Worm (Caenorhabditis elegans) whole organism, young adult: ENCODE results near the gene srbc-84.

Experiments
- B0035.1 ChIP-seq: sonication (generic microtip); optimal IDR thresholded peaks from 2 replicates; lab custom pipeline; 2016; ENCODE audit warnings: missing genetic modification characterization, mild to moderate bottlenecking, missing compliant biosample characterization, missing genotype, missing genetic modification reagents
- D2030.7 ChIP-seq: fragments of 200-800 bp; sonication (Bioruptor generic); IDR thresholded peaks from 2 replicates; pipeline ENCODE4 v1.3.6; 2022; ENCODE audit warnings: missing genetic modification reagents, missing genetic modification characterization, missing compliant biosample characterization
- F49E8.2 ChIP-seq: sonication (generic microtip); optimal IDR thresholded peaks from 3 replicates; lab custom pipeline; 2017; ENCODE audit warnings: missing genetic modification characterization, mild to moderate bottlenecking, missing compliant biosample characterization, antibody characterized with exemption, moderate library complexity; ENCODE audit not compliant: insufficient read depth
- Y53F4B.3 ChIP-seq: fragments of 200-800 bp; sonication (Bioruptor generic); IDR thresholded peaks from 2 replicates; pipeline ENCODE4 v1.3.6; 2022; ENCODE audit warnings: missing genetic modification reagents, missing genetic modification characterization, missing compliant biosample characterization
- ZK185.1 ChIP-seq: sonication (generic microtip); optimal IDR thresholded peaks from 2 replicates; lab custom pipeline; 2016; ENCODE audit warnings: mild to moderate bottlenecking, missing genetic modification characterization, missing compliant biosample characterization; ENCODE audit not compliant: poor library complexity, severe bottlenecking
- ceh-100 ChIP-seq: fragments of 200-800 bp; sonication (Bioruptor generic); IDR thresholded peaks from 2 replicates; pipeline ENCODE4 v1.3.6; 2022; ENCODE audit warnings: missing genetic modification reagents, missing genetic modification characterization, missing compliant biosample characterization
- ceh-91 ChIP-seq: fragments of 200-800 bp; sonication (Bioruptor generic); IDR thresholded peaks from 2 replicates; pipeline ENCODE4 v1.3.6; 2022; ENCODE audit warnings: missing genetic modification reagents, missing genetic modification characterization, missing compliant biosample characterization
- dpff-1 ChIP-seq: sonication (generic microtip); optimal IDR thresholded peaks from 2 replicates; lab custom pipeline; 2017; ENCODE audit warnings: mild to moderate bottlenecking, missing genetic modification characterization, missing compliant biosample characterization
- nfya-2 ChIP-seq: fragments of 200-800 bp; sonication (Bioruptor generic); IDR thresholded peaks from 2 replicates; pipeline ENCODE4 v1.3.6; 2022; ENCODE audit warnings: missing genetic modification reagents, missing genetic modification characterization, missing compliant biosample characterization
- somi-1 ChIP-seq: fragments of 200-800 bp; sonication (Bioruptor generic); optimal IDR thresholded peaks from 2 replicates; lab custom pipeline; 2018; ENCODE audit warnings: mild to moderate bottlenecking, missing genetic modification characterization, missing compliant biosample characterization
- unc-130 ChIP-seq: sonication (generic microtip); optimal IDR thresholded peaks from 2 replicates; lab custom pipeline; 2016; ENCODE audit warnings: missing genetic modification reagents, missing genetic modification characterization, missing compliant biosample characterization
- unc-62 ChIP-seq: fragments of 150-350 bp; optimal IDR thresholded peaks from 2 replicates; lab custom pipeline; 2014; ENCODE audit warnings: missing biosample characterization, missing genetic modification reagents, missing genetic modification characterization

ce11 chrV:16271121-16271520, 27.6 kb upstream of the srbc-84 start, which contains the start of gene T13F3.6:
- no peak for TF ChIP-seq nfya-2 (GFP tag; lab: Robert Waterston, UW)
- no peak for TF ChIP-seq ceh-91 (GFP tag; lab: Robert Waterston, UW)
- no peak for TF ChIP-seq ceh-100 (GFP tag; lab: Robert Waterston, UW)
- no peak for TF ChIP-seq dpff-1 (tag; lab: Kevin White, UChicago)
- TF ChIP-seq F49E8.2 (tag; lab: Kevin White, UChicago): no peak
- no peak for TF ChIP-seq ZK185.1
- no peak for TF ChIP-seq somi-1 (GFP tag; lab: Kevin White, UChicago)
- TF ChIP-seq D2030.7 (GFP tag; lab: Robert Waterston, UW): no peak
- no peak for TF ChIP-seq B0035.1 (tag; lab: Kevin White, UChicago)
- no peak for TF ChIP-seq Y53F4B.3
- no peak for TF ChIP-seq unc-130
- no peak for TF ChIP-seq unc-62 (GFP tag; lab: Kevin White, UChicago)
